Worm (Caenorhabditis elegans): ENCODE measurements around the gene rad-50.

DNA sequence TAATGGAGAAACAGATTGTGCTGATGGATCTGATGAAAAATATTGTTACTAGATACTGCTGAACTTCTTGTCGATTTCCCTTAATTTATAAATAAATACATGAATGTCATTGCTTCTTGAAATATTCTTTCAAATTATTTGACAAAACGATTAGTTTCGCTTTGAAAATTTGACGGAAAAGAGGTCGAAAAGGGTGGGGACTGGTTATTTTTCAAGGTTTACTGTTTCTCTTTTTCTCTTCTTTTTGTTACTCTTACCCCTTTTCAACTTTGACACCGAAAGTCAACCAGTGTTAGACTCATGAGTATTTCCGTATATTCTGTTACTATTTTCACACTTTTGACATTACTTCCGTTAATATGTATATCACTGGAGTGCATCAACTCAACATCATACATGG, 9.9 kb downstream of the rad-50 start, which contains the start of gene T04H1.12:
- TF ChIP-seq hnd-1 (tag; optimal IDR thresholded peaks at IDR 0.05) (no peak), hmbx-1 (tag; optimal IDR thresholded peaks at IDR 0.05) (no peak), F13C5.2 (tag; optimal IDR thresholded peaks at IDR 0.05) (no peak), ama-1 (optimal IDR thresholded peaks at IDR 0.05) (no peak), hmg-4 (GFP tag; optimal IDR thresholded peaks at IDR 0.05) (no peak), flt-1 (GFP tag; IDR thresholded peaks at IDR 0.05) (no peak), aly-1 (tag; optimal IDR thresholded peaks at IDR 0.05) (no peak), ceh-36 (tag; optimal IDR thresholded peaks at IDR 0.05) (no peak), pes-1 (GFP tag; IDR thresholded peaks at IDR 0.05) (no peak), tra-4 (tag; optimal IDR thresholded peaks at IDR 0.05) (no peak), ceh-13 (GFP tag; optimal IDR thresholded peaks at IDR 0.05) (no peak), scrt-1 (GFP tag; IDR thresholded peaks at IDR 0.05) (no peak), tbx-37 (GFP tag; conservative IDR thresholded peaks at IDR 0.05) (no peak)

Measured in whole organism, early embryonic.